Worm (Caenorhabditis elegans) whole organism, young adult: ENCODE data around the gene C26B9.2.

Experiments
- Y53F4B.3 ChIP-seq: fragments of 200-800 bp; sonication (Bioruptor generic); IDR thresholded peaks from 2 replicates; pipeline ENCODE4 v1.3.6; 2022; ENCODE audit warnings: missing genetic modification reagents, missing genetic modification characterization, missing compliant biosample characterization
- attf-6 ChIP-seq: fragments of 200-800 bp; sonication (Bioruptor generic); IDR thresholded peaks from 2 replicates; pipeline ENCODE4 v1.3.6; 2022; ENCODE audit warnings: missing genetic modification reagents, missing genetic modification characterization, missing compliant biosample characterization
- hlh-26 ChIP-seq: fragments of 200-800 bp; sonication (Bioruptor generic); conservative IDR thresholded peaks from 2 replicates; pipeline ENCODE4 v1.3.6; 2022; ENCODE audit warnings: missing genetic modification reagents, missing genetic modification characterization, missing compliant biosample characterization
- lag-1 ChIP-seq: fragments of 200-800 bp; sonication (Bioruptor generic); IDR thresholded peaks from 2 replicates; pipeline ENCODE4 v1.3.6; 2022; ENCODE audit warnings: missing genetic modification reagents, missing genetic modification characterization, missing compliant biosample characterization
- lin-35 ChIP-seq, 3 experiments: fragments of 150-350 bp in 2 of 3; sonication (generic microtip) in 1 of 3; optimal IDR thresholded peaks; 2 replicates each; lab custom pipeline; 2014 to 2018; ENCODE audit warnings: missing biosample characterization in 3 of 3, missing genetic modification characterization in 3 of 3, missing genetic modification reagents in 3 of 3
- nfya-1 ChIP-seq: sonication (generic microtip); optimal IDR thresholded peaks from 2 replicates; lab custom pipeline; 2017; ENCODE audit warnings: antibody characterized with exemption, missing compliant biosample characterization, missing genetic modification characterization, borderline replicate concordance; ENCODE audit not compliant: insufficient read depth
- snpc-4 ChIP-seq, 5 experiments: fragments of 150-350 bp in 1 of 5; sonication (generic microtip) in 4 of 5; optimal IDR thresholded peaks; 2 replicates each; lab custom pipeline; 2014 to 2018; ENCODE audit warnings: missing genetic modification characterization in 5 of 5, missing biosample characterization in 3 of 5, antibody characterized with exemption in 2 of 5, mild to moderate bottlenecking in 2 of 5, missing compliant biosample characterization in 2 of 5, missing genotype in 2 of 5, moderate library complexity in 2 of 5, missing genetic modification reagents in 1 of 5

ce11 chrX:5346303-5346702 is 6.3 kb downstream of the C26B9.2 start:
- no peak for TF ChIP-seq nfya-1 (tag; lab: Kevin White, UChicago)
- no peak for TF ChIP-seq snpc-4 (GFP tag; optimal IDR thresholded peaks at IDR 0.05; lab: Kevin White, UChicago)
- no peak for TF ChIP-seq snpc-4 (tag; optimal IDR thresholded peaks at IDR 0.05; lab: Kevin White, UChicago)
- no peak for TF ChIP-seq attf-6
- no peak for TF ChIP-seq lag-1
- TF ChIP-seq Y53F4B.3 (GFP tag; lab: Robert Waterston, UW): no peak
- TF ChIP-seq hlh-26 (GFP tag; lab: Robert Waterston, UW): no peak
- no peak for TF ChIP-seq lin-35 (GFP tag; optimal IDR thresholded peaks at IDR 0.05; lab: Kevin White, UChicago)
